Worm (Caenorhabditis elegans): ENCODE results near the gene srbc-50.

The srbc-50 gene

ce11 chrV:15793270-15793669 is 31.5 kb downstream of the srbc-50 start, which contains the start of gene T26E4.7:
T26E4.7 (plus strand) TSS chrV:15793570.
- TF ChIP-seq W03F9.2 (tag; optimal IDR thresholded peaks at IDR 0.05), result no peak
- TF ChIP-seq dao-5 (tag; optimal IDR thresholded peaks at IDR 0.05), result no peak
- no peak for TF ChIP-seq him-1 (tag; optimal IDR thresholded peaks at IDR 0.05)

DNA sequence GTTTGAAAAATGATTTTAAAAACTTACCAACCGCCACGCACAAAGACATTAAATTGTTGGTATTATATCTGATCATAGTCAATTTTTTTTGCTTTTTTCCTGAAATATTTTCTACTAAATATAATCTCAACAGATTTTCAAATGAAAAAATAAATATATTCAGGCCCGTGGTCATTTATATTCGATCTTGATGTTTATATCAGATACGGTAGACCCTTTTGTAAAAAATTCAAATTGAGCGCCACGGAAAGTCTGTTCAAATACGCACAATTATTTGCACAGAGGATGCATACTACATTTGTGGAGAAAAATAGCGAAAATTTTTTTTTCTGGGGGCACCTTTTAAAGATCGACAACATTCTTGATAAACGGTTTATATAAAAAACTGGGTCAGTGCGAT is 32.4 kb downstream of the srbc-50 start, which contains the start of gene T26E4.4:
Gene T26E4.4, minus strand, starts transcription at position 101 of the 400 bp plus-strand sequence.
- TF ChIP-seq W03F9.2 (tag; optimal IDR thresholded peaks at IDR 0.05), result no peak
- TF ChIP-seq him-1 (tag; optimal IDR thresholded peaks at IDR 0.05), result no peak
- TF ChIP-seq dao-5 (tag; optimal IDR thresholded peaks at IDR 0.05), result no peak

ce11 chrV:15782494-15782893 is 42.3 kb downstream of the srbc-50 start, which contains the start of gene T26E4.3:
T26E4.3 (plus strand) TSS chrV:15782794.
- TF ChIP-seq W03F9.2 (tag; optimal IDR thresholded peaks at IDR 0.05) (no peak), him-1 (tag; optimal IDR thresholded peaks at IDR 0.05) (no peak), dao-5 (tag; optimal IDR thresholded peaks at IDR 0.05) (no peak)

DNA sequence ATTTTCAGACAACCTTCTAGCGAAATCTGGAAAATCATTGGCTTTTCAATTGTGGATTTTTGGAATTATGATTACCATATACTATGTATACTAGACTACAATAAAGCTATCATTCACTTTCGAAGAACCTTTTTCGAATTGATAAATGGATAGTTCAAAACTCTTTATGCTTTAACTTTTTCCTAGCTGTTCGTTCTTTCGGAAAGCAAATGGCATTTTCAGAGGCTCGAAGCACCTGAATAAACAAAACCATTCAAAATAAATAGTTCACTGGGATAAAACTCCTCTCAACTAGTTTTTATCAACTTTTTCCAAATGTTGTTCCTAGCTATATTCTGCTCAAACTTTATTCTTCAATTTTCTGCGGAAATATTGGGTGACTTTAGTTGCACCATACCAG is 43.7 kb downstream of the srbc-50 start, which contains the start of gene T26E4.2:
Gene T26E4.2, plus strand, starts transcription at position 301 of the 400 bp plus-strand sequence.
- TF ChIP-seq him-1 (tag; optimal IDR thresholded peaks at IDR 0.05) (no peak), W03F9.2 (tag; optimal IDR thresholded peaks at IDR 0.05) (no peak), dao-5 (tag; optimal IDR thresholded peaks at IDR 0.05) (no peak)

DNA sequence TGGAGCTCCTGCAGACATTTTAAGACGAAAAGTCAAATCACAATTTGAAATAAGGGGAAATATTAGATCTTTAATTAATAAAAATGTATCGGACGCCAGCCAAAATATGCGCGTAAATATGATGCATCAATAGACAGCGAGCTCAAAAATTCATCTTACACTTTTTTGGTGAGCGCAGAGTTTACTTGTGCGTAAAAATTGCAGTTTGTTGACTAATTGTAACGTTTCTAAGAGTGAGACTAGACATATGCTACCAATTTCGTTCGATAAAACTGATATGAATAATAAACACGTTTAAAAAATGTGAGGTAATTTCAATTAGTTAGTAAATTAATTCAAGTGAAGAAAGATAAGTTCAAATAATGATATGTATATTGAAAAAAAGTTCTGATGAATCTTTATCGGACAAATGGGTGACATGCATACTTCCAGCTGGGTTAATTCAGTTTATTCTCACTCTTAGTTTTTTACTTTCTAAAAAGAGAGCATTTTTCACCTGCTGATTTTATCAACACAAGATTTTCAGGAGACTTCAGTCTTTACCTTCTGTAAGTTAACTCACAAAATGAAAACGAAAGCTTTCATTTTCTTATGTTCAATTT is 45.5 kb downstream of the srbc-50 start, which contains the start of the genes nhr-285 and irld-52:
Gene nhr-285, minus strand, starts transcription at position 101 of the 602 bp plus-strand sequence.
Gene irld-52, plus strand, starts transcription at position 552 of the 602 bp plus-strand sequence.
- no peak for TF ChIP-seq W03F9.2 (tag; optimal IDR thresholded peaks at IDR 0.05)
- TF ChIP-seq him-1 (tag; optimal IDR thresholded peaks at IDR 0.05), result no peak
- TF ChIP-seq dao-5 (tag; optimal IDR thresholded peaks at IDR 0.05), result no peak

DNA sequence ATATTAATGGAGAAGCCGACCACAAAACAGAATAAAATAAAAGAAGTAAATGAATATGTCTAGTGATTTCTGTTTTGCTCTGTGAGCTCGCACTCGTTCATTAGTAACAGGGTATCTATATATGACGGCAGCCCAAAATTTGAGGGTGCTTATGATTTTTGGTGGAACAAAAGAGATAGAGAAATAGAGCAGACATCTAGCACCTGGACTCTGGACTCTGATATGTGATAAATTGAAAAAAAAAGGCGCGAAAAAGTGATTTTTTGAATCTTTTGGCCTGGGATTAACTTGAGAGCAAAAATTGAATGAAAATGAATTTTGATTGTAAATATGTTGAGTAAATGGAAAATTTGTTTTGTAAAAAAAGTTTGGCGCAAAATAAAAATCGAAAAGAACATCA is 48.1 kb downstream of the srbc-50 start, which contains the start of gene nhr-283:
Gene nhr-283, minus strand, starts transcription at position 101 of the 400 bp plus-strand sequence.
- no peak for TF ChIP-seq him-1 (tag; optimal IDR thresholded peaks at IDR 0.05)
- TF ChIP-seq W03F9.2 (tag; optimal IDR thresholded peaks at IDR 0.05), result no peak
- no peak for TF ChIP-seq dao-5 (tag; optimal IDR thresholded peaks at IDR 0.05)

- TF ChIP-seq W03F9.2 (tag; optimal IDR thresholded peaks at IDR 0.05), result no peak
- TF ChIP-seq dao-5 (tag; optimal IDR thresholded peaks at IDR 0.05), result no peak
- TF ChIP-seq him-1 (tag; optimal IDR thresholded peaks at IDR 0.05), result no peak
These were observed 50.8 kb downstream of the srbc-50 start for ce11 chrV:15773941-15774340.
